Fruit fly (Drosophila melanogaster) whole organism, prepupa: ENCODE results near the gene CG8851.

ENCODE experiments used
- CG16779 ChIP-seq: fragments of 200-800 bp; sonication (Bioruptor generic); optimal IDR thresholded peaks from 3 replicates; lab custom pipeline; 2017; ENCODE audit warnings: missing biosample characterization, mild to moderate bottlenecking, missing genetic modification characterization
- CG9139 ChIP-seq: fragments of 200-800 bp; sonication (Bioruptor generic); optimal IDR thresholded peaks from 3 replicates; lab custom pipeline; 2017; ENCODE audit warnings: missing biosample characterization, mild to moderate bottlenecking, missing genetic modification characterization
- Eip93F ChIP-seq: fragments of 200-800 bp; sonication (Bioruptor generic); optimal IDR thresholded peaks from 2 replicates; lab custom pipeline; 2016; ENCODE audit warnings: missing biosample characterization, mild to moderate bottlenecking, missing genetic modification characterization
- cyc ChIP-seq: fragments of 200-800 bp; sonication (Bioruptor generic); optimal IDR thresholded peaks from 3 replicates; lab custom pipeline; 2016; ENCODE audit warnings: missing biosample characterization, missing genetic modification characterization
- pdm3 ChIP-seq: fragments of 200-800 bp; sonication (Bioruptor generic); optimal IDR thresholded peaks from 3 replicates; lab custom pipeline; 2016; ENCODE audit warnings: missing biosample characterization, missing genetic modification characterization
- spab ChIP-seq: fragments of 200-800 bp; sonication (Bioruptor generic); optimal IDR thresholded peaks from 2 replicates; lab custom pipeline; 2017; ENCODE audit warnings: missing biosample characterization, mild to moderate bottlenecking, missing genetic modification characterization, missing genetic modification reagents

DNA sequence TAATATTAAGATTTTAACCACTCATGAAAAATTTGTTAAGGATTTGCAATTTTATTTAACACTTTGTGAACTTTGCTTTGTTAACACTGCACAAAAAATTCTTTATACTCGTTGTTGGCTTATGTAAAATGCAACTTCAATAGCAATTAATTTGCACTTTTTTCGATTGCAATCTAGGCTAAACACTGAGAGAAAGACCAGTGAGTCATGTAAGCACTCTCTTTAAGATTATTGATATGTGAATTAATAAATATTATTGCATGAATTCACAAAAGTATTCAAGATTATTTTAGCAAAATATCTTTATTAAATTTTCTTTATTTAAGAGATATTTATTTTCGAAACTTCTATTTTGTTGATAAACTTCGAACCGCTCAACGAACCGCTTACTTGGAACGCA lies 12.7 kb upstream of the CG8851 start:
- TF ChIP-seq cyc (GFP tag; lab: Kevin White, UChicago) = no peak
- no peak for TF ChIP-seq CG9139 (GFP tag; lab: Kevin White, UChicago)
- TF ChIP-seq CG16779 (tag; lab: Kevin White, UChicago) = no peak
- TF ChIP-seq Eip93F (GFP tag; lab: Kevin White, UChicago) = no peak
- TF ChIP-seq pdm3 (GFP tag; lab: Kevin White, UChicago) = no peak
- TF ChIP-seq spab (GFP tag; lab: Kevin White, UChicago) = no peak
